Worm (Caenorhabditis elegans) whole organism, mixed stage, embryonic: ENCODE results near the gene F11D11.22.
"Not testable (repeated sequence)": the region's sequence is repeated elsewhere in the genome, so short reads cannot be mapped to it uniquely, and the experiment has no call there.

Experiments
- M03D4.4 ChIP-seq: sonication (generic microtip); optimal IDR thresholded peaks from 2 replicates; lab custom pipeline; 2017; ENCODE audit warnings: mild to moderate bottlenecking, missing genetic modification characterization, missing compliant biosample characterization
- bed-3 ChIP-seq: fragments of 200-800 bp; sonication (Bioruptor generic); optimal IDR thresholded peaks from 3 replicates; lab custom pipeline; 2018; ENCODE audit warnings: mild to moderate bottlenecking, missing genetic modification characterization, moderate library complexity, missing compliant biosample characterization
- blmp-1 ChIP-seq: fragments of 150-350 bp; optimal IDR thresholded peaks from 2 replicates; lab custom pipeline; 2014; ENCODE audit warnings: missing biosample characterization, missing genetic modification characterization
- ceh-39 ChIP-seq: fragments of 150-350 bp; optimal IDR thresholded peaks from 2 replicates; lab custom pipeline; 2014; ENCODE audit warnings: missing biosample characterization, missing genetic modification characterization
- ceh-43 ChIP-seq: fragments of 200-800 bp; sonication (Bioruptor generic); optimal IDR thresholded peaks from 2 replicates; lab custom pipeline; 2018; ENCODE audit warnings: mild to moderate bottlenecking, missing genetic modification characterization, moderate library complexity, missing compliant biosample characterization
- ceh-83 ChIP-seq: fragments of 200-800 bp; sonication (Bioruptor generic); optimal IDR thresholded peaks from 2 replicates; lab custom pipeline; 2018; ENCODE audit warnings: mild to moderate bottlenecking, missing genetic modification characterization, missing compliant biosample characterization
- ces-1 ChIP-seq: fragments of 150-350 bp; optimal IDR thresholded peaks from 2 replicates; lab custom pipeline; 2014; ENCODE audit warnings: missing biosample characterization, missing genetic modification reagents, missing genetic modification characterization
- cnd-1 ChIP-seq: fragments of 200-800 bp; sonication (Bioruptor generic); optimal IDR thresholded peaks from 2 replicates; lab custom pipeline; 2018; ENCODE audit warnings: mild to moderate bottlenecking, missing genetic modification characterization, missing compliant biosample characterization
- drap-1 ChIP-seq: fragments of 200-800 bp; sonication (Bioruptor generic); optimal IDR thresholded peaks from 3 replicates; lab custom pipeline; 2018; ENCODE audit warnings: mild to moderate bottlenecking, missing genetic modification characterization, missing compliant biosample characterization
- elt-1 ChIP-seq: sonication (generic microtip); optimal IDR thresholded peaks from 2 replicates; lab custom pipeline; 2017; ENCODE audit warnings: missing genetic modification characterization, mild to moderate bottlenecking, missing compliant biosample characterization, antibody characterized with exemption, moderate library complexity, borderline replicate concordance; ENCODE audit not compliant: insufficient read depth
- elt-3 ChIP-seq: fragments of 150-350 bp; optimal IDR thresholded peaks from 2 replicates; lab custom pipeline; 2014; ENCODE audit warnings: missing biosample characterization, missing genetic modification characterization
- ham-2 ChIP-seq: fragments of 200-800 bp; sonication (Bioruptor generic); optimal IDR thresholded peaks from 2 replicates; lab custom pipeline; 2018; ENCODE audit warnings: mild to moderate bottlenecking, missing genetic modification characterization, missing compliant biosample characterization
- hlh-1 ChIP-seq: fragments of 150-350 bp; optimal IDR thresholded peaks from 2 replicates; lab custom pipeline; 2014; ENCODE audit warnings: missing biosample characterization, missing genetic modification reagents, missing genetic modification characterization
- lin-13 ChIP-seq: fragments of 150-350 bp; optimal IDR thresholded peaks from 2 replicates; lab custom pipeline; 2014; ENCODE audit warnings: missing biosample characterization, missing genetic modification characterization
- lsy-2 ChIP-seq: fragments of 150-350 bp; optimal IDR thresholded peaks from 2 replicates; lab custom pipeline; 2014; ENCODE audit warnings: missing biosample characterization, missing genetic modification characterization
- mab-5 ChIP-seq: fragments of 150-350 bp; optimal IDR thresholded peaks from 2 replicates; lab custom pipeline; 2014; ENCODE audit warnings: missing biosample characterization, missing genetic modification characterization
- mep-1 ChIP-seq: fragments of 150-350 bp; optimal IDR thresholded peaks from 2 replicates; lab custom pipeline; 2017; ENCODE audit warnings: missing biosample characterization, missing genetic modification reagents, missing genetic modification characterization, inconsistent platforms
- mls-2 ChIP-seq: sonication (generic microtip); optimal IDR thresholded peaks from 2 replicates; lab custom pipeline; 2016; ENCODE audit warnings: mild to moderate bottlenecking, missing genetic modification characterization, moderate library complexity, missing compliant biosample characterization
- nhr-12 ChIP-seq: fragments of 150-350 bp; optimal IDR thresholded peaks from 2 replicates; lab custom pipeline; 2014; ENCODE audit warnings: missing biosample characterization, missing genetic modification characterization
- nhr-2 ChIP-seq: fragments of 150-350 bp; optimal IDR thresholded peaks from 2 replicates; lab custom pipeline; 2014; ENCODE audit warnings: missing biosample characterization, missing genetic modification characterization
- nhr-237 ChIP-seq: fragments of 150-350 bp; optimal IDR thresholded peaks from 2 replicates; lab custom pipeline; 2014; ENCODE audit warnings: missing biosample characterization, missing genetic modification characterization
- nhr-28 ChIP-seq: fragments of 150-350 bp; optimal IDR thresholded peaks from 2 replicates; lab custom pipeline; 2014; ENCODE audit warnings: missing biosample characterization, missing genetic modification characterization
- nhr-76 ChIP-seq: sonication (generic microtip); optimal IDR thresholded peaks from 2 replicates; lab custom pipeline; 2017; ENCODE audit warnings: missing biosample characterization, missing genetic modification characterization
- pha-4 ChIP-seq: fragments of 150-350 bp; optimal IDR thresholded peaks from 2 replicates; lab custom pipeline; 2018; ENCODE audit warnings: missing biosample characterization, missing genetic modification reagents, missing genetic modification characterization
- sem-2 ChIP-seq: fragments of 200-800 bp; sonication (Bioruptor generic); optimal IDR thresholded peaks from 2 replicates; lab custom pipeline; 2018; ENCODE audit warnings: mild to moderate bottlenecking, missing genetic modification characterization, missing compliant biosample characterization
- snpc-4 ChIP-seq: fragments of 150-350 bp; optimal IDR thresholded peaks from 2 replicates; lab custom pipeline; 2014; ENCODE audit warnings: missing biosample characterization, missing genetic modification characterization
- sptf-1 ChIP-seq: sonication (generic microtip); optimal IDR thresholded peaks from 2 replicates; lab custom pipeline; 2017; ENCODE audit warnings: mild to moderate bottlenecking, missing genetic modification characterization, moderate library complexity, missing compliant biosample characterization
- tbx-8 ChIP-seq: fragments of 200-800 bp; sonication (Bioruptor generic); optimal IDR thresholded peaks from 2 replicates; lab custom pipeline; 2018; ENCODE audit warnings: mild to moderate bottlenecking, missing genetic modification characterization, moderate library complexity, missing compliant biosample characterization
- unc-120 ChIP-seq: sonication (generic microtip); optimal IDR thresholded peaks from 2 replicates; lab custom pipeline; 2017; ENCODE audit warnings: missing genetic modification characterization, missing compliant biosample characterization; ENCODE audit not compliant: poor library complexity, severe bottlenecking
- unc-39 ChIP-seq: fragments of 150-350 bp; optimal IDR thresholded peaks from 2 replicates; lab custom pipeline; 2014; ENCODE audit warnings: missing biosample characterization, missing genetic modification characterization
- unc-62 ChIP-seq: fragments of 150-350 bp; optimal IDR thresholded peaks from 2 replicates; lab custom pipeline; 2014; ENCODE audit warnings: missing biosample characterization, missing genetic modification reagents, missing genetic modification characterization
- zip-8 ChIP-seq: fragments of 150-350 bp; optimal IDR thresholded peaks from 2 replicates; lab custom pipeline; 2014; ENCODE audit warnings: missing biosample characterization, missing genetic modification characterization
- ztf-11 ChIP-seq: fragments of 150-350 bp; optimal IDR thresholded peaks from 2 replicates; lab custom pipeline; 2014; ENCODE audit warnings: missing biosample characterization, missing genetic modification characterization

F11D11.22 gene

DNA sequence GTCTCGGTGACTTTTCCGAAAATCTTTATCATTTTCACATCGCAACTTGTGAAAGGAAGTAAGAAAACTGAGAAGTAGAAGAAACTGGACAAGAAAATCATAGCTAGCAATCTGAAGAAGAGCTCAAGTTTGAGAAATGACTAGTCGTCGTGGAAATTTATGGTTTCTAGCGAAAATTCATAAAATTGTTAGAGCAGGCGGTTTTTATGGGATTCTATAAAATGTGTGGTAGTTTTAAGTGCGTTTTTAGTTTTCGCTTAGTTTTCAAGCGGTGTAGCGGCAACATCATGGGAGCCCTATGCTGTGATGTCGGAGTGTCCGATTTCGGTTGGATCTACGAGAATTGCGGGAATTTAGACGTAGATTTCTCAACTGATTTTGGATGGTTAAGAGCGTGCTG lies 7.8 kb upstream of the F11D11.22 start, which contains the start of gene clec-254:
Gene clec-254, minus strand, starts transcription at position 101 of the 400 bp plus-strand sequence.
- not testable (repeated sequence) for TF ChIP-seq nhr-28; blmp-1 (tag; lab: Kevin White, UChicago); ceh-83 (GFP tag; lab: Kevin White, UChicago)

ce11 chrV:18760174-18760573 lies 2.0 kb upstream of the F11D11.22 start, which contains the start of gene F11D11.3:
Gene F11D11.3 (minus strand): TSS chrV:18760274.
- TF ChIP-seq ces-1 (GFP tag; lab: Kevin White, UChicago) = no peak
- no peak for TF ChIP-seq lin-13
- TF ChIP-seq drap-1 = no peak
- no peak for TF ChIP-seq nhr-76 (tag; lab: Kevin White, UChicago)
- TF ChIP-seq bed-3 (GFP tag; lab: Kevin White, UChicago) = no peak
- TF ChIP-seq mab-5 = no peak
- TF ChIP-seq mls-2 (tag; lab: Kevin White, UChicago) = no peak
- no peak for TF ChIP-seq elt-1 (tag; lab: Kevin White, UChicago)
- TF ChIP-seq sptf-1 (tag; lab: Kevin White, UChicago) = no peak
- no peak for TF ChIP-seq nhr-2 (tag; lab: Kevin White, UChicago)

- TF ChIP-seq nhr-237 (tag; lab: Kevin White, UChicago) (no peak), nhr-28 (no peak), pha-4 (no peak), nhr-76 (tag; lab: Kevin White, UChicago) (no peak), lsy-2 (no peak), sptf-1 (tag; lab: Kevin White, UChicago) (no peak), cnd-1 (tag; lab: Kevin White, UChicago) (no peak), hlh-1 (no peak), snpc-4 (tag; lab: Kevin White, UChicago) (no peak), nhr-2 (tag; lab: Kevin White, UChicago) (no peak), tbx-8 (GFP tag; lab: Kevin White, UChicago) (no peak), nhr-12 (tag; lab: Kevin White, UChicago) (no peak), ceh-83 (GFP tag; lab: Kevin White, UChicago) (no peak), unc-62 (GFP tag; lab: Kevin White, UChicago) (no peak), M03D4.4 (tag; lab: Kevin White, UChicago) (no peak), lin-13 (no peak)
Observed at ce11 chrV:18761078-18761477, 1.1 kb upstream of the F11D11.22 start, which contains the start of gene F11D11.4. Gene F11D11.4 (plus strand): TSS chrV:18761378.

DNA sequence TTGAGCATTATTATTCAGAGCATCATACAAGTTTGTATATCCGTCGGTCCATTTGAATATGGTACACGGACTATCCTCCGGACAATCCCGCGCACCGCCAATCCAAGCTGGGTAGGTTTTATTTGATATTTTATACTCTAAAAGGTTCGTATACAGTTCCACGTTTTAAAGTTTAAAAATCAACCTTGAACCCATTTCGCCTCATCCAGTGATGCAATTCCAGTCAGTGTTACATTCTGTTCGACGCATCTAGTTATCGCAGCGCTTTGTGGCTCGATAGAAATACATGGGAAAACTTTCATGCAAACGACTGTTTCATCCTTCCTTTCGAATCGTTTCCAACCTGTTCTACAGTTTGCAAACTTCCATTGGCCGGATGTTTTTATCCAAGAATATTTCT lies 7.8 kb downstream of the F11D11.22 start:
- no peak for TF ChIP-seq unc-120 (tag; lab: Kevin White, UChicago)
- no peak for TF ChIP-seq pha-4
- TF ChIP-seq nhr-76 (tag; lab: Kevin White, UChicago) = no peak
- TF ChIP-seq zip-8 (tag; lab: Kevin White, UChicago) = no peak
- TF ChIP-seq M03D4.4 (tag; lab: Kevin White, UChicago) = no peak
- TF ChIP-seq ces-1 (GFP tag; lab: Kevin White, UChicago) = no peak
- no peak for TF ChIP-seq mep-1 (tag; lab: Kevin White, UChicago)
- TF ChIP-seq nhr-28 = no peak
- no peak for TF ChIP-seq bed-3 (GFP tag; lab: Kevin White, UChicago)
- TF ChIP-seq unc-39 (tag; lab: Kevin White, UChicago) = no peak
- TF ChIP-seq lin-13 = no peak
- TF ChIP-seq mab-5 = no peak
- no peak for TF ChIP-seq snpc-4 (tag; lab: Kevin White, UChicago)
- no peak for TF ChIP-seq drap-1
- no peak for TF ChIP-seq ceh-39
- TF ChIP-seq nhr-237 (tag; lab: Kevin White, UChicago) = no peak
- TF ChIP-seq elt-3 (tag; lab: Kevin White, UChicago) = no peak
- TF ChIP-seq hlh-1 = no peak
- no peak for TF ChIP-seq ztf-11 (tag; lab: Kevin White, UChicago)
- TF ChIP-seq ceh-43 (GFP tag; lab: Kevin White, UChicago) = no peak
- TF ChIP-seq, all 35 proteins: peak for 0

- TF ChIP-seq nhr-76 (tag; lab: Kevin White, UChicago) (no peak), ces-1 (GFP tag; lab: Kevin White, UChicago) (no peak), lsy-2 (no peak), elt-3 (tag; lab: Kevin White, UChicago) (no peak), nhr-28 (no peak), M03D4.4 (tag; lab: Kevin White, UChicago) (no peak), sptf-1 (tag; lab: Kevin White, UChicago) (no peak), pha-4 (no peak), ceh-83 (GFP tag; lab: Kevin White, UChicago) (no peak), lin-13 (no peak), ham-2 (GFP tag; lab: Kevin White, UChicago) (no peak), nhr-2 (tag; lab: Kevin White, UChicago) (no peak), snpc-4 (tag; lab: Kevin White, UChicago) (no peak), sem-2 (GFP tag; lab: Kevin White, UChicago) (no peak)
Observed at ce11 chrV:18770623-18771022, 8.5 kb downstream of the F11D11.22 start, which contains the start of gene clec-255. Gene clec-255 (minus strand): TSS chrV:18770723.
